Fruit fly (Drosophila melanogaster) whole organism, embryonic: ENCODE measurements around the gene CG9297.

Source experiments
- Atf6 ChIP-seq: fragments of 200-800 bp; sonication (Bioruptor generic); IDR thresholded peaks from 2 replicates; pipeline ENCODE4 v1.3.6; 2022; ENCODE audit warnings: missing biosample characterization, missing genetic modification characterization
- CG10431 ChIP-seq: fragments of 200-800 bp; sonication (Bioruptor generic); optimal IDR thresholded peaks from 3 replicates; lab custom pipeline; 2018; ENCODE audit warnings: missing biosample characterization, mild to moderate bottlenecking, missing genetic modification characterization
- CG12071 ChIP-seq: fragments of 200-800 bp; sonication (Bioruptor generic); optimal IDR thresholded peaks from 3 replicates; lab custom pipeline; 2018; ENCODE audit warnings: missing biosample characterization, mild to moderate bottlenecking, missing genetic modification characterization
- CG12769 ChIP-seq: fragments of 200-800 bp; sonication (Bioruptor generic); optimal IDR thresholded peaks from 2 replicates; lab custom pipeline; 2019; ENCODE audit warnings: missing biosample characterization, mild to moderate bottlenecking, missing genetic modification characterization, moderate library complexity
- CG13287 ChIP-seq: fragments of 200-800 bp; sonication (Bioruptor generic); IDR thresholded peaks from 2 replicates; pipeline ENCODE4 v1.3.6; 2022; ENCODE audit warnings: missing biosample characterization, missing genetic modification characterization; ENCODE audit not compliant: partially characterized antibody
- CG14014 ChIP-seq: fragments of 200-800 bp; sonication (Bioruptor generic); IDR thresholded peaks from 2 replicates; pipeline ENCODE4 v1.3.6; 2022; ENCODE audit warnings: missing biosample characterization, missing genetic modification characterization
- CG1529 ChIP-seq: fragments of 200-800 bp; sonication (Bioruptor generic); optimal IDR thresholded peaks from 3 replicates; lab custom pipeline; 2018; ENCODE audit warnings: missing biosample characterization, missing genetic modification characterization
- CG17385 ChIP-seq: fragments of 200-800 bp; sonication (Bioruptor generic); optimal IDR thresholded peaks from 3 replicates; lab custom pipeline; 2018; ENCODE audit warnings: missing biosample characterization, mild to moderate bottlenecking, missing genetic modification characterization
- CG17829 ChIP-seq: fragments of 200-800 bp; optimal IDR thresholded peaks from 2 replicates; lab custom pipeline; 2019; ENCODE audit warnings: missing biosample characterization, mild to moderate bottlenecking, missing genetic modification characterization, moderate library complexity
- CG2678 ChIP-seq: fragments of 200-800 bp; sonication (Bioruptor generic); optimal IDR thresholded peaks from 3 replicates; lab custom pipeline; 2019; ENCODE audit warnings: missing biosample characterization, mild to moderate bottlenecking, missing genetic modification characterization, moderate library complexity
- CG32532 ChIP-seq: fragments of 200-800 bp; sonication (Bioruptor generic); IDR thresholded peaks from 2 replicates; pipeline ENCODE4 v1.3.6; 2022; ENCODE audit warnings: missing biosample characterization, missing genetic modification characterization
- CG34422 ChIP-seq: fragments of 200-800 bp; sonication (Bioruptor generic); IDR thresholded peaks from 3 replicates; pipeline ENCODE4 v1.3.6; 2022; ENCODE audit warnings: missing biosample characterization, missing genetic modification characterization
- CG3838 ChIP-seq: fragments of 200-800 bp; sonication (Bioruptor generic); optimal IDR thresholded peaks from 3 replicates; lab custom pipeline; 2016; ENCODE audit warnings: missing biosample characterization, missing genetic modification characterization
- CG8388 ChIP-seq: fragments of 200-800 bp; sonication (Bioruptor generic); optimal IDR thresholded peaks from 2 replicates; lab custom pipeline; 2019; ENCODE audit warnings: missing biosample characterization, mild to moderate bottlenecking, missing genetic modification characterization, moderate library complexity
- CG9215 ChIP-seq: fragments of 200-800 bp; sonication (Bioruptor generic); IDR thresholded peaks from 2 replicates; pipeline ENCODE4 v1.3.6; 2022; ENCODE audit warnings: missing biosample characterization, missing genetic modification characterization
- Dip3 ChIP-seq: fragments of 200-800 bp; sonication (Bioruptor generic); optimal IDR thresholded peaks from 3 replicates; lab custom pipeline; 2016; ENCODE audit warnings: missing biosample characterization, missing genetic modification characterization
- Ets65A ChIP-seq: fragments of 200-800 bp; sonication (Bioruptor generic); peaks from one replicate; lab custom pipeline; 2016; ENCODE audit warnings: missing biosample characterization, missing genetic modification characterization
- MBD-R2 ChIP-seq: fragments of 200-800 bp; sonication (Bioruptor generic); IDR thresholded peaks from 2 replicates; pipeline ENCODE4 v1.3.6; 2022; ENCODE audit warnings: missing biosample characterization, missing genetic modification characterization
- Med ChIP-seq: fragments of 200-800 bp; sonication (Bioruptor generic); peaks from one replicate; lab custom pipeline; 2016; ENCODE audit warnings: missing biosample characterization, missing genetic modification characterization, mild to moderate bottlenecking, inconsistent platforms, moderate library complexity
- Nf-YB ChIP-seq: fragments of 200-800 bp; sonication (Bioruptor generic); optimal IDR thresholded peaks from 3 replicates; lab custom pipeline; 2019; ENCODE audit warnings: missing biosample characterization, mild to moderate bottlenecking, missing genetic modification characterization, moderate library complexity
- Opbp ChIP-seq: fragments of 200-800 bp; sonication (Bioruptor generic); IDR thresholded peaks from 3 replicates; pipeline ENCODE4 v1.3.6; 2022; ENCODE audit warnings: missing biosample characterization, missing genetic modification characterization; ENCODE audit not compliant: partially characterized antibody
- Poxn ChIP-seq: fragments of 200-800 bp; sonication (Bioruptor generic); IDR thresholded peaks from 2 replicates; pipeline ENCODE4 v1.3.6; 2022; ENCODE audit warnings: missing biosample characterization, missing genetic modification characterization
- amos ChIP-seq: fragments of 200-800 bp; sonication (Bioruptor generic); IDR thresholded peaks from 2 replicates; pipeline ENCODE4 v1.3.6; 2022; ENCODE audit warnings: missing biosample characterization, missing genetic modification characterization; ENCODE audit not compliant: partially characterized antibody
- bowl ChIP-seq: fragments of 200-800 bp; sonication (Bioruptor generic); IDR thresholded peaks from 2 replicates; pipeline ENCODE4 v1.3.6; 2022; ENCODE audit warnings: missing biosample characterization, missing genetic modification characterization
- br ChIP-seq: fragments of >200 bp; optimal IDR thresholded peaks from 2 replicates; lab custom pipeline; 2017
- caup ChIP-seq: fragments of 200-800 bp; sonication (Bioruptor generic); optimal IDR thresholded peaks from 3 replicates; lab custom pipeline; 2017; ENCODE audit warnings: missing biosample characterization, mild to moderate bottlenecking, missing genetic modification characterization, moderate library complexity; ENCODE audit not compliant: severe bottlenecking
- cg ChIP-seq: fragments of 200-800 bp; sonication (Bioruptor generic); optimal IDR thresholded peaks from 3 replicates; lab custom pipeline; 2019; ENCODE audit warnings: missing biosample characterization, mild to moderate bottlenecking, missing genetic modification characterization, moderate library complexity
- chm ChIP-seq: fragments of 200-800 bp; sonication (Bioruptor generic); IDR thresholded peaks from 2 replicates; pipeline ENCODE4 v1.3.6; 2022; ENCODE audit warnings: missing biosample characterization, missing genetic modification characterization
- cwo ChIP-seq: fragments of 200-800 bp; sonication (Bioruptor generic); optimal IDR thresholded peaks from 3 replicates; lab custom pipeline; 2017; ENCODE audit warnings: missing biosample characterization, missing genetic modification characterization, mild to moderate bottlenecking, moderate library complexity, missing genetic modification reagents
- danr ChIP-seq: fragments of 200-800 bp; sonication (Bioruptor generic); IDR thresholded peaks from 2 replicates; pipeline ENCODE4 v1.3.6; 2022; ENCODE audit warnings: missing biosample characterization, missing genetic modification characterization
- dimm ChIP-seq: fragments of 200-800 bp; sonication (Bioruptor generic); IDR thresholded peaks from 2 replicates; pipeline ENCODE4 v1.3.6; 2022; ENCODE audit warnings: missing biosample characterization, missing genetic modification characterization
- ems ChIP-seq: fragments of 200-800 bp; sonication (Bioruptor generic); optimal IDR thresholded peaks from 3 replicates; lab custom pipeline; 2016; ENCODE audit warnings: missing biosample characterization, missing genetic modification characterization
- gro ChIP-seq: fragments of 200-800 bp; sonication (Bioruptor generic); optimal IDR thresholded peaks from 2 replicates; lab custom pipeline; 2016; ENCODE audit warnings: missing biosample characterization, missing genetic modification characterization
- hbn ChIP-seq: fragments of 200-800 bp; sonication (Bioruptor generic); IDR thresholded peaks from 2 replicates; pipeline ENCODE4 v1.3.6; 2022; ENCODE audit warnings: missing biosample characterization, missing genetic modification characterization; ENCODE audit not compliant: partially characterized antibody
- her ChIP-seq: fragments of 200-800 bp; sonication (Bioruptor generic); optimal IDR thresholded peaks from 2 replicates; lab custom pipeline; 2016; ENCODE audit warnings: missing biosample characterization, missing genetic modification characterization
- kah ChIP-seq: fragments of 200-800 bp; sonication (Bioruptor generic); optimal IDR thresholded peaks from 2 replicates; lab custom pipeline; 2018; ENCODE audit warnings: missing biosample characterization, mild to moderate bottlenecking, missing genetic modification characterization
- oc ChIP-seq: fragments of 200-800 bp; sonication (Bioruptor generic); optimal IDR thresholded peaks from 2 replicates; lab custom pipeline; 2018; ENCODE audit warnings: missing biosample characterization, mild to moderate bottlenecking, missing genetic modification characterization, moderate library complexity
- onecut ChIP-seq: fragments of 200-800 bp; sonication (Bioruptor generic); IDR thresholded peaks from 2 replicates; pipeline ENCODE4 v1.3.6; 2022; ENCODE audit warnings: missing biosample characterization, missing genetic modification characterization
- prd ChIP-seq, 3 experiments: fragments of >200 bp in 2 of 3; fragments of 200-800 bp in 1 of 3; sonication (Bioruptor generic) in 1 of 3; optimal IDR thresholded peaks in 2 of 3; IDR thresholded peaks in 1 of 3; 2 replicates in 2 of 3; 3 replicates in 1 of 3; pipeline versions ENCODE4 v1.3.6 to Lab custom; 2017 to 2022; ENCODE audit warnings: missing biosample characterization in 1 of 3, missing genetic modification characterization in 1 of 3
- so ChIP-seq: fragments of 200-800 bp; sonication (Bioruptor generic); IDR thresholded peaks from 3 replicates; pipeline ENCODE4 v1.3.6; 2022; ENCODE audit warnings: missing biosample characterization, missing genetic modification characterization
- sob ChIP-seq: fragments of 200-800 bp; sonication (Bioruptor generic); IDR thresholded peaks from 2 replicates; pipeline ENCODE4 v1.3.6; 2022; ENCODE audit warnings: missing biosample characterization, missing genetic modification characterization
- sqz ChIP-seq: fragments of 200-800 bp; sonication (Bioruptor generic); optimal IDR thresholded peaks from 3 replicates; lab custom pipeline; 2018; ENCODE audit warnings: missing biosample characterization, mild to moderate bottlenecking, missing genetic modification characterization
- stc ChIP-seq: fragments of 200-800 bp; sonication (Bioruptor generic); IDR thresholded peaks from 2 replicates; pipeline ENCODE4 v1.3.6; 2022; ENCODE audit warnings: missing biosample characterization, missing genetic modification characterization
- twi ChIP-seq: fragments of 200-800 bp; optimal IDR thresholded peaks from 2 replicates; lab custom pipeline; 2019; ENCODE audit warnings: missing biosample characterization, mild to moderate bottlenecking, missing genetic modification characterization, moderate library complexity
- unpg ChIP-seq: fragments of 200-800 bp; sonication (Bioruptor generic); optimal IDR thresholded peaks from 3 replicates; lab custom pipeline; 2018; ENCODE audit warnings: missing biosample characterization, mild to moderate bottlenecking, missing genetic modification characterization, moderate library complexity
- wdn ChIP-seq: fragments of 200-800 bp; sonication (Bioruptor generic); IDR thresholded peaks from 2 replicates; pipeline ENCODE4 v1.3.6; 2022; ENCODE audit warnings: missing biosample characterization, missing genetic modification characterization
- wek ChIP-seq: fragments of 200-800 bp; sonication (Bioruptor generic); optimal IDR thresholded peaks from 3 replicates; lab custom pipeline; 2018; ENCODE audit warnings: missing biosample characterization, mild to moderate bottlenecking, missing genetic modification characterization, moderate library complexity
- yki ChIP-seq: fragments of >200 bp; optimal IDR thresholded peaks from 3 replicates; lab custom pipeline; 2018
- zen2 ChIP-seq: fragments of 200-800 bp; sonication (Bioruptor generic); IDR thresholded peaks from 3 replicates; pipeline ENCODE4 v1.3.6; 2022; ENCODE audit warnings: missing biosample characterization, missing genetic modification characterization; ENCODE audit not compliant: partially characterized antibody
- zf30C ChIP-seq: fragments of 200-800 bp; sonication (Bioruptor generic); optimal IDR thresholded peaks from 3 replicates; lab custom pipeline; 2018; ENCODE audit warnings: missing biosample characterization, mild to moderate bottlenecking, missing genetic modification characterization

Gene CG9297

DNA sequence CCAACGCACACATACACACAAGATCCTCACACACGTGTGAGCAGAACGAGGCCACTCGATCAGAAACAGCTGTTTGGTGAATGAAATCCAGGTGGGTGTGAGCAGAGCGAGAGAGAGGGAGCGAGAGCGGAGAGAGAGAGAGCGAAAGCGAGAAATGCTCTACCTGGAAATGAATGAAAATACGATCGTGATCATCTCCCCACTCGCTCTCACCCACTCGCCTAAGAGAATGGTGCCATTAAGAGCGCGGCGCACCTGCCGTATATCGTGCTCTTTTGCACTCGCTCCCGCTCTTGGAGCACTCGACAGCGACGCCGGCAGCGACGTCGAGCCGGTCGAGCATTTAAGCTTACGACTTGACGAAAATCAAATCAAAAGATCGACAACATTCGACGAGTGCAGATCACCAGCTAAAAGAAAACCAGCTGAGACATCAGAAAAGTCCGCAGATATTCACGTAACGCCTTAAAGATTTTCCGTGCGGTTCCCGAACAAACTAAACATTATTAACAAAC lies 41.5 kb downstream of the CG9297 start, which contains the start of the genes tal-1A, tal-2A, tal-3A and tal-AA (continued):
- TF ChIP-seq zf30C (GFP tag; lab: Kevin White, UChicago) (no peak), ems (peak; percentile 30), hbn (GFP tag; lab: Robert Waterston, UW) (peak; percentile 63), yki (lab: Kevin White, UChicago) (peak; percentile 99), Opbp (GFP tag; lab: Robert Waterston, UW) (0 out of 3 replicates have a peak, but pooled peaks have one; percentile 47), CG1529 (GFP tag; lab: Kevin White, UChicago) (peak; percentile 18), wdn (GFP tag; lab: Robert Waterston, UW) (0 out of 2 replicates have a peak, but pooled peaks have one; percentile 52), her (GFP tag; lab: Kevin White, UChicago) (peak; percentile 18), twi (tag; lab: Kevin White, UChicago) (peak; percentile 19), cg (GFP tag; lab: Kevin White, UChicago) (peak; percentile 77), CG12769 (tag; lab: Kevin White, UChicago) (peak; percentile 52), sob (GFP tag; lab: Robert Waterston, UW) (peak; percentile 48; the same call in 1 of the 2 replicates), Dip3 (GFP tag; lab: Kevin White, UChicago) (no peak), chm (GFP tag; lab: Robert Waterston, UW) (peak; percentile 84), oc (peak; percentile 26), amos (GFP tag; lab: Robert Waterston, UW) (peak; percentile 8; the same call in 1 of the 2 replicates), Nf-YB (GFP tag; lab: Kevin White, UChicago) (peak; percentile 90), CG17385 (GFP tag; lab: Kevin White, UChicago) (peak; percentile 65), CG3838 (no peak), CG17829 (tag; lab: Kevin White, UChicago) (peak; percentile 37), gro (GFP tag; lab: Kevin White, UChicago) (peak; percentile 3), kah (GFP tag; lab: Kevin White, UChicago) (peak; percentile 45), CG32532 (peak; percentile 81; the same call in 1 of the 2 replicates), cwo (GFP tag; lab: Kevin White, UChicago) (peak; percentile 49), CG10431 (GFP tag; lab: Kevin White, UChicago) (peak; percentile 41), CG8388 (GFP tag; lab: Kevin White, UChicago) (no peak), Med (GFP tag; lab: Kevin White, UChicago) (peak; percentile 81), danr (GFP tag; lab: Robert Waterston, UW) (no peak), prd (optimal IDR thresholded peaks at IDR 0.05; lab: Kevin White, UChicago) (no peak), prd (GFP tag; IDR thresholded peaks at IDR 0.05; lab: Robert Waterston, UW) (no peak), CG13287 (GFP tag; lab: Robert Waterston, UW) (peak; percentile 74), CG2678 (no peak), wek (GFP tag; lab: Kevin White, UChicago) (peak; percentile 43), stc (GFP tag; lab: Robert Waterston, UW) (peak; percentile 4; the same call in 1 of the 2 replicates), br (no peak), unpg (GFP tag; lab: Kevin White, UChicago) (peak; percentile 6), Ets65A (GFP tag; lab: Kevin White, UChicago) (peak; percentile 44), onecut (GFP tag; lab: Robert Waterston, UW) (0 out of 2 replicates have a peak, but pooled peaks have one; percentile 11), MBD-R2 (GFP tag; lab: Robert Waterston, UW) (no peak), dimm (GFP tag; lab: Robert Waterston, UW) (no peak), Atf6 (peak; percentile 55), CG34422 (GFP tag; lab: Robert Waterston, UW) (0 out of 3 replicates have a peak, but pooled peaks have one; percentile 33), CG9215 (GFP tag; lab: Robert Waterston, UW) (no peak), caup (GFP tag; lab: Kevin White, UChicago) (no peak), bowl (GFP tag; lab: Robert Waterston, UW) (peak; percentile 59; the same call in 1 of the 2 replicates), Poxn (GFP tag; lab: Robert Waterston, UW) (no peak), sqz (GFP tag; lab: Kevin White, UChicago) (peak; percentile 58), CG12071 (peak; percentile 6), so (GFP tag; lab: Robert Waterston, UW) (peak; percentile 77; the same call in 2 of the 3 replicates), zen2 (GFP tag; lab: Robert Waterston, UW) (peak; percentile 88), CG14014 (GFP tag; lab: Robert Waterston, UW) (peak; percentile 30; the same call in 1 of the 2 replicates)
